Fruit fly (Drosophila melanogaster) whole organism, embryonic: ENCODE measurements around the gene CG43438.

ENCODE experiments used
- BEAF-32 ChIP-seq: fragments of 200-800 bp; sonication (Bioruptor generic); optimal IDR thresholded peaks from 3 replicates; lab custom pipeline; 2017; ENCODE audit warnings: missing biosample characterization, missing genetic modification characterization, mild to moderate bottlenecking, moderate library complexity, missing genetic modification reagents
- Bteb2 ChIP-seq: fragments of 200-800 bp; sonication (Bioruptor generic); optimal IDR thresholded peaks from 2 replicates; lab custom pipeline; 2016; ENCODE audit warnings: missing biosample characterization, missing genetic modification characterization
- CG1233 ChIP-seq: fragments of 200-800 bp; sonication (Bioruptor generic); optimal IDR thresholded peaks from 4 replicates; lab custom pipeline; 2018; ENCODE audit warnings: missing biosample characterization, mild to moderate bottlenecking, missing genetic modification characterization
- CG13424 ChIP-seq: fragments of 200-800 bp; sonication (Bioruptor generic); optimal IDR thresholded peaks from 2 replicates; lab custom pipeline; 2019; ENCODE audit warnings: missing biosample characterization, mild to moderate bottlenecking, missing genetic modification characterization, moderate library complexity
- CG13624 ChIP-seq: fragments of 200-800 bp; sonication (Bioruptor generic); optimal IDR thresholded peaks from 2 replicates; lab custom pipeline; 2016; ENCODE audit warnings: missing biosample characterization, missing genetic modification characterization
- CG13775 ChIP-seq: fragments of 200-800 bp; sonication (Bioruptor generic); optimal IDR thresholded peaks from 3 replicates; lab custom pipeline; 2017; ENCODE audit warnings: missing biosample characterization, mild to moderate bottlenecking, missing genetic modification characterization
- CG13894 ChIP-seq: fragments of 200-800 bp; sonication (Bioruptor generic); optimal IDR thresholded peaks from 3 replicates; lab custom pipeline; 2018; ENCODE audit warnings: missing biosample characterization, mild to moderate bottlenecking, missing genetic modification characterization, moderate library complexity
- CG14965 ChIP-seq: fragments of 200-800 bp; sonication (Bioruptor generic); optimal IDR thresholded peaks from 2 replicates; lab custom pipeline; 2016; ENCODE audit warnings: missing biosample characterization, missing genetic modification characterization, borderline replicate concordance
- CG15269 ChIP-seq: fragments of 200-800 bp; sonication (Bioruptor generic); optimal IDR thresholded peaks from 2 replicates; lab custom pipeline; 2018; ENCODE audit warnings: missing biosample characterization, mild to moderate bottlenecking, missing genetic modification characterization, moderate library complexity
- CG15514 ChIP-seq: fragments of 200-800 bp; sonication (Bioruptor generic); optimal IDR thresholded peaks from 3 replicates; lab custom pipeline; 2017; ENCODE audit warnings: missing biosample characterization, missing genetic modification characterization, mild to moderate bottlenecking, moderate library complexity, missing genetic modification reagents
- CG18619 ChIP-seq: fragments of 200-800 bp; sonication (Bioruptor generic); optimal IDR thresholded peaks from 3 replicates; lab custom pipeline; 2017; ENCODE audit warnings: missing biosample characterization, mild to moderate bottlenecking, missing genetic modification characterization
- CG2116 ChIP-seq: fragments of 200-800 bp; sonication (Bioruptor generic); optimal IDR thresholded peaks from 3 replicates; lab custom pipeline; 2018; ENCODE audit warnings: missing biosample characterization, mild to moderate bottlenecking, missing genetic modification characterization
- CG2129 ChIP-seq: fragments of 200-800 bp; sonication (Bioruptor generic); IDR thresholded peaks from 2 replicates; pipeline ENCODE4 v1.3.6; 2022; ENCODE audit warnings: missing biosample characterization, missing genetic modification characterization; ENCODE audit not compliant: partially characterized antibody
- CG3847 ChIP-seq: fragments of 200-800 bp; sonication (Bioruptor generic); IDR thresholded peaks from 2 replicates; pipeline ENCODE4 v1.3.6; 2022; ENCODE audit warnings: missing biosample characterization, missing genetic modification characterization
- CG8290 ChIP-seq, 3 experiments: fragments of 200-800 bp; sonication (Bioruptor generic); optimal IDR thresholded peaks; 2 replicates each; lab custom pipeline; 2016 to 2019; ENCODE audit warnings: missing biosample characterization in 3 of 3, missing genetic modification characterization in 3 of 3, mild to moderate bottlenecking in 2 of 3, moderate library complexity in 1 of 3
- CG9609 ChIP-seq: fragments of 200-800 bp; sonication (Bioruptor generic); optimal IDR thresholded peaks from 3 replicates; lab custom pipeline; 2016; ENCODE audit warnings: missing biosample characterization, missing genetic modification characterization
- Chrac-16 ChIP-seq: fragments of 200-800 bp; sonication (Bioruptor generic); optimal IDR thresholded peaks from 3 replicates; lab custom pipeline; 2016; ENCODE audit warnings: missing biosample characterization, missing genetic modification characterization
- Dll ChIP-seq: fragments of 200-800 bp; sonication (Bioruptor generic); IDR thresholded peaks from 4 replicates; pipeline ENCODE4 v1.3.6; 2022; ENCODE audit warnings: missing biosample characterization, missing genetic modification characterization; ENCODE audit not compliant: partially characterized antibody
- Dp ChIP-seq: fragments of 200-800 bp; sonication (Bioruptor generic); optimal IDR thresholded peaks from 2 replicates; lab custom pipeline; 2018; ENCODE audit warnings: missing biosample characterization, mild to moderate bottlenecking, missing genetic modification characterization, moderate library complexity
- Kr ChIP-seq: fragments of 200-800 bp; sonication (Bioruptor generic); optimal IDR thresholded peaks from 2 replicates; lab custom pipeline; 2017; ENCODE audit warnings: missing biosample characterization, mild to moderate bottlenecking, missing genetic modification characterization
- Meics ChIP-seq: fragments of 200-800 bp; sonication (Bioruptor generic); optimal IDR thresholded peaks from 2 replicates; lab custom pipeline; 2017; ENCODE audit warnings: missing biosample characterization, mild to moderate bottlenecking, missing genetic modification characterization
- NC2β ChIP-seq: fragments of 200-800 bp; sonication (Bioruptor generic); optimal IDR thresholded peaks from 2 replicates; lab custom pipeline; 2016; ENCODE audit warnings: missing biosample characterization, missing genetic modification characterization
- NFAT ChIP-seq: fragments of 200-800 bp; sonication (Bioruptor generic); IDR thresholded peaks from 2 replicates; pipeline ENCODE4 v1.3.6; 2022; ENCODE audit warnings: missing biosample characterization, missing genetic modification characterization
- Nf-YB ChIP-seq: fragments of 200-800 bp; sonication (Bioruptor generic); optimal IDR thresholded peaks from 3 replicates; lab custom pipeline; 2019; ENCODE audit warnings: missing biosample characterization, mild to moderate bottlenecking, missing genetic modification characterization, moderate library complexity
- Ptx1 ChIP-seq: fragments of 200-800 bp; sonication (Bioruptor generic); IDR thresholded peaks from 2 replicates; pipeline ENCODE4 v1.3.6; 2022; ENCODE audit warnings: missing biosample characterization, missing genetic modification characterization
- Scr ChIP-seq: fragments of 200-800 bp; sonication (Bioruptor generic); IDR thresholded peaks from 2 replicates; pipeline ENCODE4 v1.3.6; 2022; ENCODE audit warnings: missing biosample characterization, missing genetic modification characterization; ENCODE audit not compliant: partially characterized antibody
- Six4 ChIP-seq: fragments of 200-800 bp; sonication (Bioruptor generic); optimal IDR thresholded peaks from 2 replicates; lab custom pipeline; 2016; ENCODE audit warnings: missing biosample characterization, missing genetic modification characterization
- abd-A ChIP-seq: fragments of 200-800 bp; sonication (Bioruptor generic); optimal IDR thresholded peaks from 3 replicates; lab custom pipeline; 2019; ENCODE audit warnings: missing biosample characterization, mild to moderate bottlenecking, missing genetic modification characterization, moderate library complexity
- aop ChIP-seq: fragments of 200-800 bp; sonication (Bioruptor generic); IDR thresholded peaks from 2 replicates; pipeline ENCODE4 v1.3.6; 2022; ENCODE audit warnings: missing biosample characterization, missing genetic modification characterization
- ci ChIP-seq: fragments of 200-800 bp; sonication (Bioruptor generic); IDR thresholded peaks from 3 replicates; pipeline ENCODE4 v1.3.6; 2022; ENCODE audit warnings: missing biosample characterization, missing genetic modification characterization
- dm ChIP-seq: fragments of 200-800 bp; sonication (Bioruptor generic); optimal IDR thresholded peaks from 3 replicates; lab custom pipeline; 2016; ENCODE audit warnings: missing biosample characterization, missing genetic modification characterization
- dpn ChIP-seq, 2 experiments: fragments of 200-800 bp; sonication (Bioruptor generic); optimal IDR thresholded peaks; 3 replicates each; lab custom pipeline; 2016; ENCODE audit warnings: missing biosample characterization in 2 of 2, missing genetic modification characterization in 2 of 2
- en ChIP-seq: fragments of 200-800 bp; sonication (Bioruptor generic); optimal IDR thresholded peaks from 2 replicates; lab custom pipeline; 2016; ENCODE audit warnings: missing biosample characterization, missing genetic modification characterization
- grau ChIP-seq: fragments of 200-800 bp; optimal IDR thresholded peaks from 3 replicates; lab custom pipeline; 2019; ENCODE audit warnings: missing biosample characterization, mild to moderate bottlenecking, missing genetic modification characterization, moderate library complexity
- hb ChIP-seq: fragments of 200-800 bp; sonication (Bioruptor generic); IDR thresholded peaks from 3 replicates; pipeline ENCODE4 v1.3.6; 2022; ENCODE audit warnings: missing biosample characterization, missing genetic modification characterization; ENCODE audit not compliant: partially characterized antibody
- jing ChIP-seq: fragments of 200-800 bp; sonication (Bioruptor generic); optimal IDR thresholded peaks from 2 replicates; lab custom pipeline; 2018; ENCODE audit warnings: missing biosample characterization, mild to moderate bottlenecking, missing genetic modification characterization
- lov ChIP-seq, 2 experiments: fragments of 200-800 bp in 1 of 2; fragments of >200 bp in 1 of 2; sonication (Bioruptor generic) in 1 of 2; IDR thresholded peaks in 1 of 2; optimal IDR thresholded peaks in 1 of 2; 2 replicates in 1 of 2; 3 replicates in 1 of 2; pipeline versions ENCODE4 v1.3.6 to Lab custom; 2017 to 2022; ENCODE audit warnings: missing biosample characterization in 1 of 2, missing genetic modification characterization in 1 of 2
- pnt ChIP-seq: fragments of 200-800 bp; sonication (Bioruptor generic); optimal IDR thresholded peaks from 3 replicates; lab custom pipeline; 2016; ENCODE audit warnings: missing biosample characterization, missing genetic modification characterization
- pzg ChIP-seq: fragments of 200-800 bp; sonication (Bioruptor generic); optimal IDR thresholded peaks from 3 replicates; lab custom pipeline; 2018; ENCODE audit warnings: missing biosample characterization, mild to moderate bottlenecking, missing genetic modification characterization, moderate library complexity
- sd ChIP-seq: fragments of 200-800 bp; sonication (Bioruptor generic); optimal IDR thresholded peaks from 3 replicates; lab custom pipeline; 2018; ENCODE audit warnings: missing biosample characterization, mild to moderate bottlenecking, missing genetic modification characterization, moderate library complexity
- sima ChIP-seq: fragments of 200-800 bp; sonication (Bioruptor generic); optimal IDR thresholded peaks from 2 replicates; lab custom pipeline; 2016; ENCODE audit warnings: missing biosample characterization, missing genetic modification characterization
- sisA ChIP-seq: fragments of 200-800 bp; sonication (Bioruptor generic); IDR thresholded peaks from 2 replicates; pipeline ENCODE4 v1.3.6; 2022; ENCODE audit warnings: missing biosample characterization, missing genetic modification characterization
- twi ChIP-seq: fragments of 200-800 bp; optimal IDR thresholded peaks from 2 replicates; lab custom pipeline; 2019; ENCODE audit warnings: missing biosample characterization, mild to moderate bottlenecking, missing genetic modification characterization, moderate library complexity
- zen ChIP-seq: fragments of 200-800 bp; sonication (Bioruptor generic); optimal IDR thresholded peaks from 3 replicates; lab custom pipeline; 2018; ENCODE audit warnings: missing biosample characterization, mild to moderate bottlenecking, missing genetic modification characterization, moderate library complexity
- zf30C ChIP-seq: fragments of 200-800 bp; sonication (Bioruptor generic); optimal IDR thresholded peaks from 3 replicates; lab custom pipeline; 2018; ENCODE audit warnings: missing biosample characterization, mild to moderate bottlenecking, missing genetic modification characterization
- zfh1 ChIP-seq: fragments of 200-800 bp; sonication (Bioruptor generic); IDR thresholded peaks from 3 replicates; pipeline ENCODE4 v1.3.6; 2022; ENCODE audit warnings: missing biosample characterization, missing genetic modification characterization

Gene CG43438

DNA sequence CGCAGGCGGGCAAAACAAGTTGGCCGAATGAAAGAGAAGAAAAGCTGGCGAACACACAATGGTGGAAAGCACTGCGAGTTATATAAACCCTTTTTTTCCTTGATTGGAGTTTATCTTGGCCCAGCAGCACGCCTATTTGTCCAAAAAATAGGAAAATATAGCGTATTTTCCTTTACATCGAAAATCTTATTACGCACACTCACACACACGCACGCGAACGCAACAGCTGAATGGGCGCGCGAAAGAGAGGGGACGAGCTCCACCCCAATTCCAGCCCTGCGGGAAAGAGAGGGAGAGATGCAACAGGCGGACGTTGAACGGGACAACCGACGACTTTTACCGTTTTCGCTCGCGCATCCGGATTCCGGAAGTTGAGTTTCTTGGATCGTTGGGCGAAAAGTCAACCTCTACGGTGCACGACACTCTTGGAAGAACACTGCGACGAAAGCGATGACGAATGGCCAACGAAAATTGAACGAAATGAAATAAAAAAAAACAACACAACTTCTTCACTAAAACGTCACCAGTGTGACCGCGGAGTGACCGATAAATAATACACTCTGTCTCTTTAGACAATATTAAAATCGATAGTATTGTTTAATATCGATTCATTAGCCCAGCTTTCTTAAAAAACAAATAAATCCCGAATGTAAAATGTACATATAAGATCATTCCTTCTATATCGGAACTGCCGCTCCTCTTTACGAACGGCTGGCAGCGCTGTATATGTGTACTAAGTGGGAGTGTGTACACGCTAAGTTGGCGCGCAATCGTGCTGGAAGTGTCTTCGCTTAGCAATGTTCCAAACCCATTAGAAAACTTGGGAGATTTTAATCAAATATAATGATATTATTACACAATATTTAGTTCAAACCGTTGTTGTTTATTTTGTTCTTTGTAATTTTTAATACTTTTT is 19.2 kb upstream of the CG43438 start, which contains the start of the genes Dlg5 and CG4970 (continued):
- TF ChIP-seq Chrac-16 (no peak), Six4 (GFP tag; lab: Kevin White, UChicago) (no peak), CG18619 (GFP tag; lab: Kevin White, UChicago) (no peak), Ptx1 (GFP tag; lab: Robert Waterston, UW) (no peak), CG9609 (GFP tag; lab: Kevin White, UChicago) (no peak), pnt (GFP tag; lab: Kevin White, UChicago) (peak; percentile 22), NFAT (GFP tag; lab: Robert Waterston, UW) (peak; percentile 63; the same call in 1 of the 2 replicates), Bteb2 (GFP tag; lab: Kevin White, UChicago) (peak; percentile 2), ci (GFP tag; lab: Robert Waterston, UW) (peak; percentile 45; the same call in 1 of the 3 replicates), CG8290 (GFP tag; optimal IDR thresholded peaks at IDR 0.05; lab: Kevin White, UChicago) (no peak), CG8290 (tag; optimal IDR thresholded peaks at IDR 0.05; lab: Kevin White, UChicago) (no peak), CG3847 (GFP tag; lab: Robert Waterston, UW) (peak; percentile 65), CG2129 (GFP tag; lab: Robert Waterston, UW) (peak; percentile 43; the same call in 1 of the 2 replicates), Nf-YB (GFP tag; lab: Kevin White, UChicago) (peak; percentile 89), CG13624 (GFP tag; lab: Kevin White, UChicago) (peak; percentile 38), Kr (GFP tag; lab: Kevin White, UChicago) (no peak), en (no peak), sd (tag; lab: Kevin White, UChicago) (no peak), jing (GFP tag; lab: Kevin White, UChicago) (no peak), sisA (GFP tag; lab: Robert Waterston, UW) (no peak), lov (optimal IDR thresholded peaks at IDR 0.05; lab: Kevin White, UChicago) (no peak), lov (GFP tag; IDR thresholded peaks at IDR 0.05; lab: Robert Waterston, UW) (no peak), CG2116 (GFP tag; lab: Kevin White, UChicago) (peak; percentile 78), twi (tag; lab: Kevin White, UChicago) (no peak), zfh1 (GFP tag; lab: Robert Waterston, UW) (0 out of 3 replicates have a peak, but pooled peaks have one; percentile 24), CG15269 (no peak), abd-A (tag; lab: Kevin White, UChicago) (no peak), CG13775 (GFP tag; lab: Kevin White, UChicago) (peak; percentile 18), grau (no peak), Meics (GFP tag; lab: Kevin White, UChicago) (no peak), dpn (GFP tag; optimal IDR thresholded peaks at IDR 0.05; lab: Kevin White, UChicago) (peak in 1 of 2 experiments; percentile 17), pzg (GFP tag; lab: Kevin White, UChicago) (peak; percentile 84), CG15514 (peak; percentile 80), zf30C (GFP tag; lab: Kevin White, UChicago) (no peak), zen (peak; percentile 27), Dp (GFP tag; lab: Kevin White, UChicago) (peak; percentile 64), hb (GFP tag; lab: Robert Waterston, UW) (0 out of 3 replicates have a peak, but pooled peaks have one; percentile 72), aop (GFP tag; lab: Robert Waterston, UW) (peak; percentile 38; the same call in 1 of the 2 replicates), Scr (peak; percentile 75), sima (GFP tag; lab: Kevin White, UChicago) (no peak), CG13424 (tag; lab: Kevin White, UChicago) (no peak), CG14965 (no peak), CG1233 (GFP tag; lab: Kevin White, UChicago) (peak; percentile 7), NC2β (peak; percentile 35), dm (GFP tag; lab: Kevin White, UChicago) (peak; percentile 20), BEAF-32 (GFP tag; lab: Kevin White, UChicago) (peak; percentile 86), Dll (GFP tag; lab: Robert Waterston, UW) (peak; percentile 80), CG13894 (tag; lab: Kevin White, UChicago) (peak; percentile 68)
